Fruit fly (Drosophila melanogaster): ENCODE measurements around the gene CG13998.

DNA sequence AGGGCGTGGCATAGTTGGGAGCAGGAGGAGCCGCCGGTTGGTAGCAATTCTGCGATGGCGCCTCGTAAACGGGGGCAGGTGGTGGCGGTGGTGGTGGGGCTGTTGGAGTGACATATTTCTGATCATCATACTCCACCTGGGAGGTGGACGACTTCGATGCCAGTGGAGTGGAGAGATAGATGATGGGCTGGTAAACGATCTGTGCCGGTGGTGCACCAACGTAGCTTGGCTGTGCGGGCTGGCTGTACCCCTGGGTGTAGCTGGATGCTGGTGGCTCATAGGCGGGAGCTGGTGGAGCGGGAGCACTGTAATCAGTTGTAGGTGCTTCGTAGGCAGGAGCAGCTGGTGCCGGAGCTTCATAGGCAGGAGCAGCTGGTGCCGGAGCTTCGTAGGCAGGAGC is 6.6 kb upstream of the CG13998 start:
- no peak for TF ChIP-seq CG8478 (optimal IDR thresholded peaks at IDR 0.05)
- no peak for TF ChIP-seq usp (GFP tag; optimal IDR thresholded peaks at IDR 0.05)

All from whole organism.